Fruit fly (Drosophila melanogaster) S2 (cell line): ENCODE data around the gene Ank2.

Source experiments
- CG8478 ChIP-seq: fragments of >200 bp; optimal IDR thresholded peaks from 2 replicates; lab custom pipeline; 2018
- CTCF ChIP-seq, 2 experiments: fragments of >200 bp; optimal IDR thresholded peaks; 2 replicates each; lab custom pipeline; 2018

DNA sequence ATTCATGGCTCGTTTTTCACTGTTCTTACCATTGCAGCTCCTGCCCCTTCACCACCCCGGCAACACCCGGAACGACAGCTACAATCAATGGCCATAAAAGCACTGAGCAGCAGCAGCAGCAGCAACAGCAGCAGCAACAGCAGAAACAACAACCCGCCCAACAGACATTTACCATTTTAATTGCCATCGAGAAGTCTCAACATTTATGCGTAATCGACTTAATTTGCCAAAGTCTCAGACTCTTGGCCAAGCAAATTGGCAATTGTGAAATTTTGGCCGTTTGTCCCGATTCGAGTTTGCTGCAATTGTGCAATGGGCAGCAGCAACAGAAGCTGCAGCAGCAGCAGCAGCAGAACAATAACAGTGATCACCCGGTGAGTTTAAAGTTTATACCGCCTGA is 93.6 kb downstream of the Ank2 start:
- TF ChIP-seq CTCF (optimal IDR thresholded peaks at IDR 0.05; lab: Kevin White, UChicago) (no peak), CG8478 (lab: Kevin White, UChicago) (no peak)
